Worm (Caenorhabditis elegans) whole organism, L3 larva: ENCODE results near the gene miga-1.
A peak's percentile ranks its signal among the peaks of the same experiment; 100 is the strongest.

ENCODE experiments used
- R02D3.7 ChIP-seq: fragments of 150-350 bp; optimal IDR thresholded peaks from 2 replicates; lab custom pipeline; 2014; ENCODE audit warnings: missing biosample characterization, missing genetic modification characterization
- aly-2 ChIP-seq: fragments of 150-350 bp; optimal IDR thresholded peaks from 2 replicates; lab custom pipeline; 2014; ENCODE audit warnings: missing biosample characterization, missing genetic modification characterization
- ceh-16 ChIP-seq: sonication (generic microtip); optimal IDR thresholded peaks from 2 replicates; lab custom pipeline; 2017; ENCODE audit warnings: missing biosample characterization, missing genetic modification characterization
- ceh-28 ChIP-seq: fragments of 150-350 bp; optimal IDR thresholded peaks from 2 replicates; lab custom pipeline; 2014; ENCODE audit warnings: missing biosample characterization, missing genetic modification reagents, missing genetic modification characterization
- ceh-82 ChIP-seq: fragments of 150-350 bp; optimal IDR thresholded peaks from 2 replicates; lab custom pipeline; 2014; ENCODE audit warnings: missing biosample characterization, missing genetic modification characterization
- egl-5 ChIP-seq: fragments of 150-350 bp; optimal IDR thresholded peaks from 2 replicates; lab custom pipeline; 2017; ENCODE audit warnings: missing biosample characterization, missing genetic modification reagents, missing genetic modification characterization, inconsistent platforms
- elt-1 ChIP-seq: fragments of 150-350 bp; optimal IDR thresholded peaks from 2 replicates; lab custom pipeline; 2014; ENCODE audit warnings: missing biosample characterization, missing genetic modification characterization
- elt-2 ChIP-seq: sonication (generic microtip); optimal IDR thresholded peaks from 2 replicates; lab custom pipeline; 2016; ENCODE audit warnings: missing genetic modification reagents, mild to moderate bottlenecking, missing genetic modification characterization, missing compliant biosample characterization
- fkh-2 ChIP-seq: fragments of 150-350 bp; optimal IDR thresholded peaks from 2 replicates; lab custom pipeline; 2014; ENCODE audit warnings: missing biosample characterization, missing genetic modification reagents, missing genetic modification characterization
- fos-1 ChIP-seq: fragments of 150-350 bp; optimal IDR thresholded peaks from 2 replicates; lab custom pipeline; 2014; ENCODE audit warnings: missing biosample characterization, missing genetic modification characterization
- jun-1 ChIP-seq: fragments of 150-350 bp; optimal IDR thresholded peaks from 2 replicates; lab custom pipeline; 2014; ENCODE audit warnings: missing biosample characterization, missing genetic modification reagents, missing genetic modification characterization
- lin-15B ChIP-seq: fragments of 150-350 bp; optimal IDR thresholded peaks from 2 replicates; lab custom pipeline; 2014; ENCODE audit warnings: missing biosample characterization, missing genetic modification characterization
- lin-39 ChIP-seq: fragments of 150-350 bp; optimal IDR thresholded peaks from 2 replicates; lab custom pipeline; 2018; ENCODE audit warnings: missing biosample characterization, missing genetic modification reagents, missing genetic modification characterization
- mdl-1 ChIP-seq: fragments of 150-350 bp; optimal IDR thresholded peaks from 2 replicates; lab custom pipeline; 2014; ENCODE audit warnings: missing biosample characterization, missing genetic modification characterization
- mml-1 ChIP-seq: fragments of 150-350 bp; sonication (generic microtip); optimal IDR thresholded peaks from 3 replicates; lab custom pipeline; 2014; ENCODE audit warnings: missing biosample characterization, missing genetic modification characterization
- nfya-1 ChIP-seq: sonication (generic microtip); optimal IDR thresholded peaks from 2 replicates; lab custom pipeline; 2017; ENCODE audit warnings: missing genetic modification characterization, mild to moderate bottlenecking, missing compliant biosample characterization, antibody characterized with exemption, moderate library complexity; ENCODE audit not compliant: insufficient read depth
- nhr-12 ChIP-seq: fragments of 150-350 bp; optimal IDR thresholded peaks from 2 replicates; lab custom pipeline; 2014; ENCODE audit warnings: missing biosample characterization, missing genetic modification characterization
- nhr-23 ChIP-seq: fragments of 150-350 bp; optimal IDR thresholded peaks from 2 replicates; lab custom pipeline; 2014; ENCODE audit warnings: missing biosample characterization, missing genetic modification reagents, missing genetic modification characterization
- nhr-237 ChIP-seq: fragments of 150-350 bp; optimal IDR thresholded peaks from 2 replicates; lab custom pipeline; 2014; ENCODE audit warnings: missing biosample characterization, missing genetic modification characterization
- nhr-28 ChIP-seq: fragments of 150-350 bp; optimal IDR thresholded peaks from 2 replicates; lab custom pipeline; 2014; ENCODE audit warnings: missing biosample characterization, missing genetic modification characterization
- nhr-43 ChIP-seq: sonication (generic microtip); optimal IDR thresholded peaks from 2 replicates; lab custom pipeline; 2016; ENCODE audit warnings: mild to moderate bottlenecking, missing genetic modification characterization, missing compliant biosample characterization; ENCODE audit not compliant: poor library complexity, severe bottlenecking
- nhr-67 ChIP-seq: fragments of 150-350 bp; optimal IDR thresholded peaks from 2 replicates; lab custom pipeline; 2014; ENCODE audit warnings: missing biosample characterization, missing genetic modification characterization
- nhr-76 ChIP-seq: fragments of 150-350 bp; sonication (generic microtip); optimal IDR thresholded peaks from 5 replicates; lab custom pipeline; 2014; ENCODE audit warnings: missing biosample characterization, missing genetic modification characterization
- pha-4 ChIP-seq: fragments of 150-350 bp; optimal IDR thresholded peaks from 2 replicates; lab custom pipeline; 2014; ENCODE audit warnings: missing biosample characterization, missing genetic modification reagents, missing genetic modification characterization
- pqm-1 ChIP-seq: fragments of 150-350 bp; optimal IDR thresholded peaks from 2 replicates; lab custom pipeline; 2017; ENCODE audit warnings: missing biosample characterization, missing genetic modification characterization, inconsistent platforms
- skn-1 ChIP-seq: fragments of 150-350 bp; optimal IDR thresholded peaks from 2 replicates; lab custom pipeline; 2014; ENCODE audit warnings: missing biosample characterization, missing genetic modification characterization
- snpc-4 ChIP-seq: fragments of 150-350 bp; optimal IDR thresholded peaks from 2 replicates; lab custom pipeline; 2014; ENCODE audit warnings: missing biosample characterization, missing genetic modification characterization
- tbx-2 ChIP-seq: sonication (generic microtip); optimal IDR thresholded peaks from 2 replicates; lab custom pipeline; 2016; ENCODE audit warnings: mild to moderate bottlenecking, missing genetic modification characterization, missing compliant biosample characterization
- unc-39 ChIP-seq: sonication (generic microtip); optimal IDR thresholded peaks from 4 replicates; lab custom pipeline; 2017; ENCODE audit warnings: missing biosample characterization, missing genetic modification characterization
- zag-1 ChIP-seq: fragments of 150-350 bp; optimal IDR thresholded peaks from 2 replicates; lab custom pipeline; 2014; ENCODE audit warnings: missing biosample characterization, missing genetic modification characterization
- ztf-4 ChIP-seq: fragments of 150-350 bp; optimal IDR thresholded peaks from 2 replicates; lab custom pipeline; 2014; ENCODE audit warnings: missing biosample characterization, missing genetic modification characterization

miga-1 gene

ce11 chrV:12420843-12421242 is 20.2 kb upstream of the miga-1 start, which contains the start of gene C54D10.4:
C54D10.4 (minus strand) TSS chrV:12420943.
- TF ChIP-seq unc-39 = no peak
- no peak for TF ChIP-seq ztf-4
- TF ChIP-seq ceh-16 = no peak
- no peak for TF ChIP-seq nfya-1
- no peak for TF ChIP-seq tbx-2 (tag; lab: Kevin White, UChicago)
- TF ChIP-seq jun-1 (tag; lab: Kevin White, UChicago) = no peak
- no peak for TF ChIP-seq zag-1 (tag; lab: Kevin White, UChicago)
- no peak for TF ChIP-seq mdl-1 (tag; lab: Kevin White, UChicago)
- no peak for TF ChIP-seq aly-2
- TF ChIP-seq R02D3.7 (tag; lab: Kevin White, UChicago) = no peak
- TF ChIP-seq mml-1 (tag; lab: Kevin White, UChicago) = no peak
- TF ChIP-seq pha-4 (tag; lab: Kevin White, UChicago) = no peak
- TF ChIP-seq nhr-67 (tag; lab: Kevin White, UChicago) = no peak
- no peak for TF ChIP-seq nhr-43 (tag; lab: Kevin White, UChicago)
- no peak for TF ChIP-seq elt-2 (tag; lab: Kevin White, UChicago)
- no peak for TF ChIP-seq snpc-4
- TF ChIP-seq nhr-28 (tag; lab: Kevin White, UChicago) = no peak
- TF ChIP-seq lin-15B (tag; lab: Kevin White, UChicago) = no peak
- no peak for TF ChIP-seq ceh-82 (tag; lab: Kevin White, UChicago)
- TF ChIP-seq, all 47 proteins: peak for 0

- TF ChIP-seq aly-2 (no peak), lin-39 (tag; lab: Kevin White, UChicago) (no peak), nhr-12 (tag; lab: Kevin White, UChicago) (no peak), lin-15B (tag; lab: Kevin White, UChicago) (no peak), nhr-23 (tag; lab: Kevin White, UChicago) (no peak), R02D3.7 (tag; lab: Kevin White, UChicago) (no peak), elt-2 (tag; lab: Kevin White, UChicago) (no peak)
- TF ChIP-seq, all 47 proteins: peak for 0
Measured at ce11 chrV:12418292-12418691, 17.6 kb upstream of the miga-1 start, which contains the start of gene C54D10.3. C54D10.3 (plus strand) TSS chrV:12418592.

- no peak for TF ChIP-seq elt-1 (tag; lab: Kevin White, UChicago)
Measured at ce11 chrV:12417277-12417676, 16.6 kb upstream of the miga-1 start, which contains the start of gene cdr-3. cdr-3 (minus strand) TSS chrV:12417377.

ce11 chrV:12415656-12416055 is 15.0 kb upstream of the miga-1 start, which contains the start of gene cdr-2:
cdr-2 (minus strand) TSS chrV:12415709.
- TF ChIP-seq pqm-1 (tag; lab: Kevin White, UChicago) (peak; percentile 79), nhr-76 (tag; lab: Kevin White, UChicago) (no peak), egl-5 (no peak), fkh-2 (tag; lab: Kevin White, UChicago) (no peak), elt-2 (tag; lab: Kevin White, UChicago) (peak; percentile 78)

ce11 chrV:12414362-12414761 is 13.7 kb upstream of the miga-1 start:
- TF ChIP-seq lin-39 (tag; lab: Kevin White, UChicago) (no peak), skn-1 (peak; percentile 51), aly-2 (no peak), pha-4 (tag; lab: Kevin White, UChicago) (peak; percentile 15), elt-2 (tag; lab: Kevin White, UChicago) (peak; percentile 62), pqm-1 (tag; lab: Kevin White, UChicago) (peak; percentile 55)

ce11 chrV:12413651-12414114 is 13.0 kb upstream of the miga-1 start, which contains the start of gene cdr-6:
cdr-6 (minus strand) TSS chrV:12413701.
- TF ChIP-seq ceh-28 (tag; lab: Kevin White, UChicago) (peak; percentile 28), ceh-82 (tag; lab: Kevin White, UChicago) (no peak), elt-2 (tag; lab: Kevin White, UChicago) (peak; percentile 46), pqm-1 (tag; lab: Kevin White, UChicago) (peak; percentile 63), nhr-23 (tag; lab: Kevin White, UChicago) (peak; percentile 9), nhr-237 (tag; lab: Kevin White, UChicago) (no peak), tbx-2 (tag; lab: Kevin White, UChicago) (no peak), fos-1 (tag; lab: Kevin White, UChicago) (no peak), pha-4 (tag; lab: Kevin White, UChicago) (peak; percentile 61)
